Worm (Caenorhabditis elegans) whole organism, mixed stage, embryonic: ENCODE measurements around the gene C18A11.1.

Experiments
- blmp-1 ChIP-seq: fragments of 150-350 bp; optimal IDR thresholded peaks from 2 replicates; lab custom pipeline; 2014; ENCODE audit warnings: missing biosample characterization, missing genetic modification characterization
- cnd-1 ChIP-seq: fragments of 200-800 bp; sonication (Bioruptor generic); optimal IDR thresholded peaks from 2 replicates; lab custom pipeline; 2018; ENCODE audit warnings: mild to moderate bottlenecking, missing genetic modification characterization, missing compliant biosample characterization
- elt-1 ChIP-seq: sonication (generic microtip); optimal IDR thresholded peaks from 2 replicates; lab custom pipeline; 2017; ENCODE audit warnings: missing genetic modification characterization, mild to moderate bottlenecking, missing compliant biosample characterization, antibody characterized with exemption, moderate library complexity, borderline replicate concordance; ENCODE audit not compliant: insufficient read depth
- hlh-1 ChIP-seq: fragments of 150-350 bp; optimal IDR thresholded peaks from 2 replicates; lab custom pipeline; 2014; ENCODE audit warnings: missing biosample characterization, missing genetic modification reagents, missing genetic modification characterization
- lsy-2 ChIP-seq: fragments of 150-350 bp; optimal IDR thresholded peaks from 2 replicates; lab custom pipeline; 2014; ENCODE audit warnings: missing biosample characterization, missing genetic modification characterization
- mab-5 ChIP-seq: fragments of 150-350 bp; optimal IDR thresholded peaks from 2 replicates; lab custom pipeline; 2014; ENCODE audit warnings: missing biosample characterization, missing genetic modification characterization
- mep-1 ChIP-seq: fragments of 150-350 bp; optimal IDR thresholded peaks from 2 replicates; lab custom pipeline; 2017; ENCODE audit warnings: missing biosample characterization, missing genetic modification reagents, missing genetic modification characterization, inconsistent platforms
- nhr-12 ChIP-seq: fragments of 150-350 bp; optimal IDR thresholded peaks from 2 replicates; lab custom pipeline; 2014; ENCODE audit warnings: missing biosample characterization, missing genetic modification characterization
- nhr-237 ChIP-seq: fragments of 150-350 bp; optimal IDR thresholded peaks from 2 replicates; lab custom pipeline; 2014; ENCODE audit warnings: missing biosample characterization, missing genetic modification characterization
- pha-4 ChIP-seq: fragments of 150-350 bp; optimal IDR thresholded peaks from 2 replicates; lab custom pipeline; 2018; ENCODE audit warnings: missing biosample characterization, missing genetic modification reagents, missing genetic modification characterization
- sptf-1 ChIP-seq: sonication (generic microtip); optimal IDR thresholded peaks from 2 replicates; lab custom pipeline; 2017; ENCODE audit warnings: mild to moderate bottlenecking, missing genetic modification characterization, moderate library complexity, missing compliant biosample characterization

DNA sequence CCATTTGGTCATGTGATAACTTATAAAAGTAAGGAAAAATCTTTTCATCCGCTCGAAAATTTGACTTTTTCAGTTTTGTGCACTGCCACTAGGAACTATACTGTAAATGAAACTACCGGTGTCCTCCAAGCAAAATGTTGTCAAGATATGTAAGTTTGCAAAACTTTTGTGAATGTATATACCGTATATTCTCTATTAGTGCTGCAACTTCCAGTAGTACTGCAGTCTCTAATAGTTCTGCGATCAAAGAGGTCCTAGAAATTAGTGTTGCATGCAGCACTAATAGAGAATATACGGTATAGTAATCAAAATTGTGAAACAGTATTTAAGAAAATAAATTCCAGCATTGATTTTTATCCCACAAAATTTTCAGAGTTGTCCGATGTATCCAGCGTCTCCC is 39.1 kb upstream of the C18A11.1 start:
- no peak for TF ChIP-seq mab-5 (tag; lab: Kevin White, UChicago)
- no peak for TF ChIP-seq blmp-1 (tag; lab: Kevin White, UChicago)
- TF ChIP-seq elt-1: no peak
- TF ChIP-seq cnd-1 (tag; lab: Kevin White, UChicago): no peak
- no peak for TF ChIP-seq sptf-1 (tag; lab: Kevin White, UChicago)
- no peak for TF ChIP-seq pha-4
- no peak for TF ChIP-seq mep-1
- TF ChIP-seq nhr-237 (tag; lab: Kevin White, UChicago): no peak
- no peak for TF ChIP-seq lsy-2 (tag; lab: Kevin White, UChicago)
- TF ChIP-seq nhr-12: no peak
- TF ChIP-seq hlh-1 (tag; lab: Kevin White, UChicago): no peak
